Worm (Caenorhabditis elegans) whole organism, late embryonic: ENCODE measurements around the gene Y43C5B.3.

ENCODE experiments used
- nhr-11 ChIP-seq: fragments of 150-350 bp; optimal IDR thresholded peaks from 2 replicates; lab custom pipeline; 2014; ENCODE audit warnings: missing biosample characterization, missing genetic modification characterization
- pqm-1 ChIP-seq: sonication (generic microtip); optimal IDR thresholded peaks from 2 replicates; lab custom pipeline; 2016; ENCODE audit warnings: missing genetic modification characterization, missing compliant biosample characterization

DNA sequence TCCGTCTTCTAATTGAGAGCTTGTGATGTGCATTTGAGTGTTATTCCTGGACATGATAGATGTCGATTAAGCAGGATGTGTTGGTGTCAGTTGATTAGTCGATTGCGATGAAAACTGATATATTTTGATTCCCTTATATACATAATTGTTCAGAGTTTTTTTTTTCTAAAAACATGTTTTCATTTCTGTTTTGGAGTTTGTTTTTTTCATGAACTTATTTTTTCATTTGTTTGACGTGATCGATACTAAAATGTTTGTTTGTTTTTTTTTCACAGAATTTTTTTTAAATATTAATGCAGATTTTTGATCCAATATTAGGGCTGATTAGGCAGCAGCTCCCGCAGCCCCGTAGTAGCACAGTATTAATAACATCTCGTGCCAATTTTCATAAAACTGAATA is 32.2 kb upstream of the Y43C5B.3 start, which contains the start of gene R09E10.2:
- TF ChIP-seq pqm-1 (tag; lab: Kevin White, UChicago) (no peak), nhr-11 (tag; lab: Kevin White, UChicago) (no peak)
